Worm (Caenorhabditis elegans) whole organism, L4/young adult: Measurements from ENCODE around the gene Y76B12C.4.

Experiments used
- W03F9.2 ChIP-seq: fragments of 150-350 bp; optimal IDR thresholded peaks from 2 replicates; lab custom pipeline; 2014; ENCODE audit warnings: missing biosample characterization, missing genetic modification characterization
- dao-5 ChIP-seq: sonication (generic microtip); optimal IDR thresholded peaks from 2 replicates; lab custom pipeline; 2016; ENCODE audit warnings: missing genotype, missing genetic modification characterization, moderate library complexity, missing compliant biosample characterization
- him-1 ChIP-seq: sonication (generic microtip); optimal IDR thresholded peaks from 2 replicates; lab custom pipeline; 2016; ENCODE audit warnings: missing genotype, missing genetic modification reagents, missing genetic modification characterization, missing compliant biosample characterization

Y76B12C.4 gene

DNA sequence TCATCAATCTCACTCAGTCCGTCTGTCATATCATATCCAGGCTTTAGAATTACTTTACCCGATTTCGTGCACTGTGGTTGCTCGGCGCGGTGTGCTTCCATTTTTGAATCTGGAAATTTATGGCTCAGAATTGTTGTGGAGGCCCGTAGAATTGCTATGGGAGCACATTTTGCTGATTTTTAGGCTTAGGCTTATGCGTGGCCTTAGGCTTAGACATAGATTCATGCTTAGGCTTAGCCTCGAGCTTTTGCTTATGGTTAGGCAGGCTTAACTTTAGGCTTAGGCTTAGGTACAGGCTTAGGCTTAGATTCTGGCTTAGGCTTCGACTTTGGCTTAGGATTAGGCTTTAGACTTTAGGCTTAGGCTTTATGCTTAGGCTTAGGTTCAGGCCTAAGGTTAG, at the start of gene Y76B12C.4:
Gene Y76B12C.4 (minus strand): TSS at position 101 of the 400 bp plus-strand sequence.
- TF ChIP-seq dao-5 (tag; lab: Kevin White, UChicago) (no peak), him-1 (no peak), W03F9.2 (no peak)

ce11 chrIV:2008920-2009319, 36.7 kb upstream of the Y76B12C.4 start:
- TF ChIP-seq dao-5 (tag; lab: Kevin White, UChicago) = no peak
- TF ChIP-seq W03F9.2 = no peak
- no peak for TF ChIP-seq him-1

DNA sequence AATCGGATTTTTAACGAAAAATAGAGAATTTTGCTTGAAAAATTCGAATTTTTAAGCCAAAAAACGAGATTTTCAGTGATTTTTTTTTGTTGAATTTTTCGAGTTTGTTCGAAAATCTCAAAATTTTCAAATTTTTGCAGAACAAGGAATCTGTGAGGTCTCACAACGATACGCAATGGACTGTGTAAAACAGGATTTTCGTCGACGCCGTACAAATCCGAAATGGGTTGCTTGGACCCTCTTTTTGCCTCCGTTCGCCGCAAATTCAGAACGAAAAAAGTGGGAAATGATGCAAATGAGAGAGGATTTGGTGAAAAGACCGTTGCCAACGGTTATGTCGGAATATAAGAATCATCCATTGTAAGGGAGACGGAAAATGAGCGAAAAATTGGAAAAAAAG, 30.1 kb upstream of the Y76B12C.4 start:
- TF ChIP-seq dao-5 (tag; lab: Kevin White, UChicago) (no peak), him-1 (no peak), W03F9.2 (no peak)

ce11 chrIV:1997762-1998161, 25.6 kb upstream of the Y76B12C.4 start:
- TF ChIP-seq him-1 (no peak), W03F9.2 (no peak), dao-5 (tag; lab: Kevin White, UChicago) (no peak)

DNA sequence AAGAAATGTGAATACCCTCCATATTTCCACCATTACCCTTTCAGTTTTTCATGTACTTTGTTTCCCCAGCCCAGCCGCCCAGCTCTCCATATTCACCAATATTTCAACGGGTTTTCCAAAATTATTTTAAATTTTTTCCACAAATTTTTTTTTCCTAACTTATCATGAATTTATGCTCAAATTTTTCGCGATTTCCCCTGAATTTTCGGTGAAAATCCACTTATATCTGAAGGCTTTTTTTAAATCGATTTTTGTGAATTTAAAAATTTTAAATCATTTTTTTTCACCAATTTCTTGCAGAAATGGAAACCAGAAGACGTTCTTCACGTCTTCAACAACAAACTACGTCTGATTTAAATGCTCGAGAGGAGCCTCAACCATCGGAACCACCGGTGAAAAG, 20.6 kb upstream of the Y76B12C.4 start, which contains the start of gene xpc-1:
Gene xpc-1 (plus strand): TSS at position 301 of the 400 bp plus-strand sequence.
- no peak for TF ChIP-seq W03F9.2
- TF ChIP-seq him-1 = no peak
- TF ChIP-seq dao-5 (tag; lab: Kevin White, UChicago) = no peak

- TF ChIP-seq W03F9.2 = no peak
Measured at ce11 chrIV:1990843-1991339, 18.7 kb upstream of the Y76B12C.4 start.

DNA sequence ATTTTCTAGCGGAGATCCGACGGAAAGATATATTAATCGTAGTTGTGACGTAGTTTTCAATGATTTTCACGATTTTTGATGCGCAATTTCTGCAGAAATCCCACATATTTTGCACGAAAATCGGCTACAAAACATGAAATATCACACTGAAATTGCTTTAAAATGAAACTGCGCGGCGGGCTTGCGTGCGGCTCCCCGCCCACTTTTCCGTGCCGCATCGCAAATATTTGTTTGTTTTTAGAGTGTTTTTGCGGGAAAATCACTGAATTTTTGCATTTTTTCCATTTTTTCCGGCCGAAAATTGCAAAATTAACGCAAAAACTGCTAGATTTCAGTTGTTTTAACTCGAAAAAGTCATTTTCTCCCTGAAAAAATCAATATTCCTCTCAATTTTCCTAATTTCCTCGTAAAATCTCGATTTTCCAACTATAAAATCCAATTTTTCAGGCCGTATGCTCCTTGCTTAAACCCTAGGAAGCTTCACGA, 8.8 kb upstream of the Y76B12C.4 start, which contains the start of gene Y76B12C.6:
Gene Y76B12C.6 (plus strand): TSS at position 436 of the 486 bp plus-strand sequence.
- TF ChIP-seq dao-5 (tag; lab: Kevin White, UChicago) (no peak), him-1 (no peak), W03F9.2 (no peak)

ce11 chrIV:1979782-1980181, 7.6 kb upstream of the Y76B12C.4 start, which contains the start of gene Y76B12C.8:
Gene Y76B12C.8, plus strand, starts transcription at chrIV:1979988.
- no peak for TF ChIP-seq him-1
- no peak for TF ChIP-seq W03F9.2
- TF ChIP-seq dao-5 (tag; lab: Kevin White, UChicago) = no peak

DNA sequence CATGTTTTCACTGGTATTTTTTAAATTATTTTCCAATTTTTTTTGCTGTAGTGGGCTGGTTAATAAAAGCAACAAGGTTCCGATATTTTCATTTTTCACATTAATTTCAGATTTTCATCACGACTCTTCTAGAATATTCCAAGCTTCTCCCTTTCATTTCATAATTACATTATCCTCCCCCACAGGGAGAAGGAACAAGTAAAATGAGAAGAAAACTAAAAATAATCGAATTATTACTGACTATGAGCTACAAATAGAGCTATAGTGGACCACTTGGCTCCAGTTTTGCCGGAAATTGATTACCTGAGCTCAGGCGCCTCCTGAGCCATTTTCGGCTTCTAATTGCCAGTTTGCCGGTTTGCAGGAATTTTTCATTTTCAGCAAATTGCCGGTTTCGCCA, 3.4 kb upstream of the Y76B12C.4 start:
- TF ChIP-seq dao-5 (tag; lab: Kevin White, UChicago) (no peak), him-1 (no peak), W03F9.2 (no peak)

ce11 chrIV:1973372-1973771, 1.2 kb upstream of the Y76B12C.4 start, which contains the start of gene Y76B12C.3:
Gene Y76B12C.3, plus strand, starts transcription at chrIV:1973705.
- TF ChIP-seq W03F9.2 (no peak), him-1 (no peak), dao-5 (tag; lab: Kevin White, UChicago) (no peak)

DNA sequence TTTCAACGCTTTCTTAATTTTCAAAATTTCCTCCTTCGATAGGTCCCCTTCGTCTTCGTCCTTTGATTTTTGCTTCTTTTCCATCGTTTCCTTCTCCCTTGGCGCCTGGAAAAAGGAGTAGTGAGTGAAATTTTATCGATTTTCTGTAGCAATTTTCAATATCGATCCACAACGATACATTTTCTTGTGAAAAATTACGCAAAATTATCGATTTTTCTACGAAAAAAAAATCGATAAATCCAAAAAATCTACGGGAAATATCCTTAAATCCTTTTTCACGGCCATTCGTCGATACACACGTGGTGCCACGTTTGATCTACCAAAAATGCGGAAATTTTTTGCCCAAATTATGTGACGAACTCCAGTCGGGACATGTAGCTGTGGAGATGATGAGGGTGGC, 1.1 kb downstream of the Y76B12C.4 start:
- no peak for TF ChIP-seq W03F9.2

DNA sequence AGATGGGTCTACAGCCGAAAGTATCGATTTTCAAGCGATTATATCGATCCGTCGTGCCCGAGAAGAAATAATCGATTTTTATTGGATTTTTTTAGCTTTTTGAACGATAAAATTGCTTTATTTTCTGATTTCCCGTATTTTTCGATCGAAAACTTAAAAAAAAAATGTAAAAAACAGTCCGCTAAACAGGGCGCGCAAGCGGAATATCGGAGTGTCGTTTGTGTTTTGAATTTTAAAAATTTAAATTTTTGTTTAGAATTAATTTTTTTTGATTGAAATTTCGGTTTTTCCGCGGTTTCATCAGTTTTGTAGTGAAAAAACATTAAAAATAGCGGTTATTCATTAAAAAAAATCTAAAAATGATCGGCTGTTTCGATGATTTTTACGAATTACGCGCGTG, 2.0 kb downstream of the Y76B12C.4 start:
- TF ChIP-seq W03F9.2 (no peak), dao-5 (tag; lab: Kevin White, UChicago) (no peak), him-1 (no peak)

- TF ChIP-seq dao-5 (tag; lab: Kevin White, UChicago) = no peak
- no peak for TF ChIP-seq him-1
- TF ChIP-seq W03F9.2 = no peak
Measured at ce11 chrIV:1969353-1969752, 2.8 kb downstream of the Y76B12C.4 start, which contains the start of gene Y48A5A.3. Gene Y48A5A.3, plus strand, starts transcription at chrIV:1969737.

DNA sequence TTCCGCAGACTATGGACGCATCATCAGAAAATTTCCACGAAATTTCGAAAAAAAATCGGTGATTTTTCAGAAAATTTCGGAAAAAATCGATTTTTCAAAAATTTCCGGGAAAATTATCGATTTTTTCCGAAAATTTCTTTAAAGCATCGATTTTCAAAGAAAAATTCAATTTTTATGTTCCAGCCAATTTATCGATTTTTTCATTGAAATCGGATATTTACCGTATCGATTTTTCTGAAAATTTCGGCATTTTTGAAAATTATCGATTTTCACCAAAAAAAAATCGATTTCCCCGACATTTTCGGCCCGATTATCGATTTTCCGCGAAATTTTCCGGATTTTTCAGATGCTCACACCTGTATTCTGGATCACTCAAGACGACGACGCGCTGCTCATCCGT, 7.0 kb downstream of the Y76B12C.4 start, which contains the start of gene Y48A5A.1:
Gene Y48A5A.1 (plus strand): TSS at position 347 of the 400 bp plus-strand sequence.
- TF ChIP-seq dao-5 (tag; lab: Kevin White, UChicago) = no peak
- no peak for TF ChIP-seq him-1
- TF ChIP-seq W03F9.2 = no peak

ce11 chrIV:1964057-1964456, 8.1 kb downstream of the Y76B12C.4 start:
- TF ChIP-seq dao-5 (tag; lab: Kevin White, UChicago) (no peak), him-1 (no peak), W03F9.2 (no peak)

ce11 chrIV:1963247-1963646, 8.9 kb downstream of the Y76B12C.4 start, which contains the start of gene ulp-3:
Gene ulp-3, plus strand, starts transcription at chrIV:1963634.
- TF ChIP-seq dao-5 (tag; lab: Kevin White, UChicago) = no peak
- no peak for TF ChIP-seq W03F9.2
- no peak for TF ChIP-seq him-1
